Fruit fly (Drosophila melanogaster) whole organism, embryonic: ENCODE results near the gene Wwox.

Source experiments
- Aef1 ChIP-seq: fragments of 200-800 bp; sonication (Bioruptor generic); IDR thresholded peaks from 3 replicates; pipeline ENCODE4 v1.3.6; 2022; ENCODE audit warnings: missing biosample characterization, missing genetic modification characterization
- Awh ChIP-seq: fragments of 200-800 bp; sonication (Bioruptor generic); IDR thresholded peaks from 2 replicates; pipeline ENCODE4, ENCODE4 v1.3.6; 2022; ENCODE audit warnings: missing biosample characterization, missing genetic modification characterization
- CG1024 ChIP-seq: fragments of 200-800 bp; sonication (Bioruptor generic); IDR thresholded peaks from 2 replicates; pipeline ENCODE4 v1.3.6; 2022; ENCODE audit warnings: missing biosample characterization, missing genetic modification characterization
- CG10321 ChIP-seq: fragments of 200-800 bp; sonication (Bioruptor generic); IDR thresholded peaks from 2 replicates; pipeline ENCODE4 v1.3.6; 2022; ENCODE audit warnings: missing biosample characterization, missing genetic modification characterization
- CG11504 ChIP-seq: fragments of 200-800 bp; sonication (Bioruptor generic); optimal IDR thresholded peaks from 3 replicates; lab custom pipeline; 2019; ENCODE audit warnings: missing biosample characterization, mild to moderate bottlenecking, missing genetic modification characterization, moderate library complexity
- CG11695 ChIP-seq: fragments of 200-800 bp; sonication (Bioruptor generic); IDR thresholded peaks from 3 replicates; pipeline ENCODE4 v1.3.6; 2022; ENCODE audit warnings: missing biosample characterization, missing genetic modification characterization
- CG15269 ChIP-seq: fragments of 200-800 bp; sonication (Bioruptor generic); optimal IDR thresholded peaks from 2 replicates; lab custom pipeline; 2018; ENCODE audit warnings: missing biosample characterization, mild to moderate bottlenecking, missing genetic modification characterization, moderate library complexity
- CG15479 ChIP-seq: fragments of 200-800 bp; sonication (Bioruptor generic); optimal IDR thresholded peaks from 3 replicates; lab custom pipeline; 2019; ENCODE audit warnings: missing biosample characterization, mild to moderate bottlenecking, missing genetic modification characterization, moderate library complexity
- CG1792 ChIP-seq: fragments of 200-800 bp; sonication (Bioruptor generic); optimal IDR thresholded peaks from 2 replicates; lab custom pipeline; 2016; ENCODE audit warnings: missing biosample characterization, missing genetic modification characterization
- CG18619 ChIP-seq: fragments of 200-800 bp; sonication (Bioruptor generic); optimal IDR thresholded peaks from 3 replicates; lab custom pipeline; 2017; ENCODE audit warnings: missing biosample characterization, mild to moderate bottlenecking, missing genetic modification characterization
- CG2199 ChIP-seq: fragments of 200-800 bp; sonication (Bioruptor generic); IDR thresholded peaks from 3 replicates; pipeline ENCODE4 v1.3.6; 2022; ENCODE audit warnings: missing biosample characterization, missing genetic modification characterization
- CG31224 ChIP-seq: fragments of 200-800 bp; sonication (Bioruptor generic); IDR thresholded peaks from 2 replicates; pipeline ENCODE4 v1.3.6; 2022; ENCODE audit warnings: missing biosample characterization, missing genetic modification characterization
- CG4707 ChIP-seq: fragments of 200-800 bp; sonication (Bioruptor generic); optimal IDR thresholded peaks from 2 replicates; lab custom pipeline; 2018; ENCODE audit warnings: missing biosample characterization, mild to moderate bottlenecking, missing genetic modification characterization, moderate library complexity
- CG7556 ChIP-seq: fragments of 200-800 bp; sonication (Bioruptor generic); optimal IDR thresholded peaks from 2 replicates; lab custom pipeline; 2017; ENCODE audit warnings: missing biosample characterization, mild to moderate bottlenecking, missing genetic modification characterization
- CG8944 ChIP-seq: fragments of 200-800 bp; sonication (Bioruptor generic); optimal IDR thresholded peaks from 3 replicates; lab custom pipeline; 2016; ENCODE audit warnings: missing biosample characterization, missing genetic modification characterization
- CG9609 ChIP-seq: fragments of 200-800 bp; sonication (Bioruptor generic); optimal IDR thresholded peaks from 3 replicates; lab custom pipeline; 2016; ENCODE audit warnings: missing biosample characterization, missing genetic modification characterization
- CHES-1-like ChIP-seq: fragments of 200-800 bp; sonication (Bioruptor generic); optimal IDR thresholded peaks from 2 replicates; lab custom pipeline; 2016; ENCODE audit warnings: missing biosample characterization, missing genetic modification characterization
- Chrac-16 ChIP-seq: fragments of 200-800 bp; sonication (Bioruptor generic); optimal IDR thresholded peaks from 3 replicates; lab custom pipeline; 2016; ENCODE audit warnings: missing biosample characterization, missing genetic modification characterization
- CoRest ChIP-seq: fragments of 200-800 bp; sonication (Bioruptor generic); optimal IDR thresholded peaks from 3 replicates; lab custom pipeline; 2018; ENCODE audit warnings: missing biosample characterization, mild to moderate bottlenecking, missing genetic modification characterization, moderate library complexity
- Dbx ChIP-seq: fragments of 200-800 bp; sonication (Bioruptor generic); IDR thresholded peaks from 3 replicates; pipeline ENCODE4 v1.3.6; 2022; ENCODE audit warnings: missing biosample characterization, missing genetic modification characterization
- Dek ChIP-seq: fragments of 200-800 bp; sonication (Bioruptor generic); optimal IDR thresholded peaks from 3 replicates; lab custom pipeline; 2019; ENCODE audit warnings: missing biosample characterization, mild to moderate bottlenecking, missing genetic modification characterization, moderate library complexity
- Dp ChIP-seq: fragments of 200-800 bp; sonication (Bioruptor generic); optimal IDR thresholded peaks from 2 replicates; lab custom pipeline; 2018; ENCODE audit warnings: missing biosample characterization, mild to moderate bottlenecking, missing genetic modification characterization, moderate library complexity
- Hey ChIP-seq: fragments of 200-800 bp; sonication (Bioruptor generic); optimal IDR thresholded peaks from 3 replicates; lab custom pipeline; 2018; ENCODE audit warnings: missing biosample characterization, mild to moderate bottlenecking, missing genetic modification characterization
- Hr3 ChIP-seq: fragments of 200-800 bp; sonication (Bioruptor generic); optimal IDR thresholded peaks from 3 replicates; lab custom pipeline; 2016; ENCODE audit warnings: missing biosample characterization, missing genetic modification characterization
- Mad ChIP-seq: fragments of 200-800 bp; sonication (Bioruptor generic); optimal IDR thresholded peaks from 2 replicates; lab custom pipeline; 2016; ENCODE audit warnings: missing biosample characterization, missing genetic modification characterization
- Meics ChIP-seq: fragments of 200-800 bp; sonication (Bioruptor generic); optimal IDR thresholded peaks from 2 replicates; lab custom pipeline; 2017; ENCODE audit warnings: missing biosample characterization, mild to moderate bottlenecking, missing genetic modification characterization
- NFAT ChIP-seq: fragments of 200-800 bp; sonication (Bioruptor generic); IDR thresholded peaks from 2 replicates; pipeline ENCODE4 v1.3.6; 2022; ENCODE audit warnings: missing biosample characterization, missing genetic modification characterization
- Nf-YB ChIP-seq: fragments of 200-800 bp; sonication (Bioruptor generic); optimal IDR thresholded peaks from 3 replicates; lab custom pipeline; 2019; ENCODE audit warnings: missing biosample characterization, mild to moderate bottlenecking, missing genetic modification characterization, moderate library complexity
- Oli ChIP-seq: fragments of 200-800 bp; sonication (Bioruptor generic); optimal IDR thresholded peaks from 2 replicates; lab custom pipeline; 2018; ENCODE audit warnings: missing biosample characterization, mild to moderate bottlenecking, missing genetic modification characterization, moderate library complexity
- Pdp1 ChIP-seq, 2 experiments: fragments of 200-800 bp; sonication (Bioruptor generic); optimal IDR thresholded peaks; 3 replicates each; lab custom pipeline; 2016; ENCODE audit warnings: missing biosample characterization in 2 of 2, missing genetic modification characterization in 2 of 2, mild to moderate bottlenecking in 1 of 2, moderate library complexity in 1 of 2
- al ChIP-seq: fragments of 200-800 bp; sonication (Bioruptor generic); IDR thresholded peaks from 2 replicates; pipeline ENCODE4 v1.3.6; 2022; ENCODE audit warnings: missing biosample characterization, missing genetic modification characterization
- ase ChIP-seq: fragments of 200-800 bp; sonication (Bioruptor generic); IDR thresholded peaks from 3 replicates; pipeline ENCODE4 v1.3.6; 2022; ENCODE audit warnings: missing biosample characterization, missing genetic modification characterization
- ato ChIP-seq: fragments of 200-800 bp; sonication (Bioruptor generic); IDR thresholded peaks from 2 replicates; pipeline ENCODE4 v1.3.6; 2022; ENCODE audit warnings: missing biosample characterization, missing genetic modification characterization; ENCODE audit not compliant: partially characterized antibody
- corto ChIP-seq: fragments of 200-800 bp; sonication (Bioruptor generic); optimal IDR thresholded peaks from 2 replicates; lab custom pipeline; 2016; ENCODE audit warnings: missing biosample characterization, mild to moderate bottlenecking, missing genetic modification characterization, moderate library complexity
- dati ChIP-seq: fragments of 200-800 bp; sonication (Bioruptor generic); IDR thresholded peaks from 2 replicates; pipeline ENCODE4 v1.3.6; 2022; ENCODE audit warnings: missing biosample characterization, missing genetic modification characterization
- ewg ChIP-seq: fragments of 200-800 bp; sonication (Bioruptor generic); optimal IDR thresholded peaks from 3 replicates; lab custom pipeline; 2017; ENCODE audit warnings: mild to moderate bottlenecking, missing biosample characterization, missing genetic modification reagents, missing genetic modification characterization
- hb ChIP-seq: fragments of 200-800 bp; sonication (Bioruptor generic); IDR thresholded peaks from 3 replicates; pipeline ENCODE4 v1.3.6; 2022; ENCODE audit warnings: missing biosample characterization, missing genetic modification characterization; ENCODE audit not compliant: partially characterized antibody
- her ChIP-seq: fragments of 200-800 bp; sonication (Bioruptor generic); optimal IDR thresholded peaks from 2 replicates; lab custom pipeline; 2016; ENCODE audit warnings: missing biosample characterization, missing genetic modification characterization
- kah ChIP-seq: fragments of 200-800 bp; sonication (Bioruptor generic); optimal IDR thresholded peaks from 2 replicates; lab custom pipeline; 2018; ENCODE audit warnings: missing biosample characterization, mild to moderate bottlenecking, missing genetic modification characterization
- nau ChIP-seq: fragments of 200-800 bp; sonication (Bioruptor generic); optimal IDR thresholded peaks from 3 replicates; lab custom pipeline; 2017; ENCODE audit warnings: missing biosample characterization, mild to moderate bottlenecking, missing genetic modification characterization, missing genetic modification reagents
- otp ChIP-seq: fragments of 200-800 bp; sonication (Bioruptor generic); IDR thresholded peaks from 3 replicates; pipeline ENCODE4, ENCODE4 v1.3.6; 2022; ENCODE audit warnings: missing biosample characterization, missing genetic modification characterization
- pnt ChIP-seq: fragments of 200-800 bp; sonication (Bioruptor generic); optimal IDR thresholded peaks from 3 replicates; lab custom pipeline; 2016; ENCODE audit warnings: missing biosample characterization, missing genetic modification characterization
- rib ChIP-seq: fragments of 200-800 bp; sonication (Bioruptor generic); IDR thresholded peaks from 2 replicates; pipeline ENCODE4 v1.3.6; 2022; ENCODE audit warnings: missing biosample characterization, missing genetic modification characterization
- run ChIP-seq: fragments of 200-800 bp; sonication (Bioruptor generic); optimal IDR thresholded peaks from 3 replicates; lab custom pipeline; 2018; ENCODE audit warnings: missing biosample characterization, mild to moderate bottlenecking, missing genetic modification characterization
- sima ChIP-seq: fragments of 200-800 bp; sonication (Bioruptor generic); optimal IDR thresholded peaks from 2 replicates; lab custom pipeline; 2016; ENCODE audit warnings: missing biosample characterization, missing genetic modification characterization
- tap ChIP-seq: fragments of 200-800 bp; optimal IDR thresholded peaks from 3 replicates; lab custom pipeline; 2019; ENCODE audit warnings: missing biosample characterization, mild to moderate bottlenecking, missing genetic modification characterization, moderate library complexity
- unpg ChIP-seq: fragments of 200-800 bp; sonication (Bioruptor generic); optimal IDR thresholded peaks from 3 replicates; lab custom pipeline; 2018; ENCODE audit warnings: missing biosample characterization, mild to moderate bottlenecking, missing genetic modification characterization, moderate library complexity
- vnd ChIP-seq: fragments of 200-800 bp; sonication (Bioruptor generic); IDR thresholded peaks from 3 replicates; pipeline ENCODE4 v1.3.6; 2022; ENCODE audit warnings: missing biosample characterization, missing genetic modification characterization; ENCODE audit not compliant: partially characterized antibody
- zfh2 ChIP-seq: fragments of 200-800 bp; sonication (Bioruptor generic); optimal IDR thresholded peaks from 2 replicates; lab custom pipeline; 2016; ENCODE audit warnings: missing biosample characterization, missing genetic modification characterization

Wwox gene

DNA sequence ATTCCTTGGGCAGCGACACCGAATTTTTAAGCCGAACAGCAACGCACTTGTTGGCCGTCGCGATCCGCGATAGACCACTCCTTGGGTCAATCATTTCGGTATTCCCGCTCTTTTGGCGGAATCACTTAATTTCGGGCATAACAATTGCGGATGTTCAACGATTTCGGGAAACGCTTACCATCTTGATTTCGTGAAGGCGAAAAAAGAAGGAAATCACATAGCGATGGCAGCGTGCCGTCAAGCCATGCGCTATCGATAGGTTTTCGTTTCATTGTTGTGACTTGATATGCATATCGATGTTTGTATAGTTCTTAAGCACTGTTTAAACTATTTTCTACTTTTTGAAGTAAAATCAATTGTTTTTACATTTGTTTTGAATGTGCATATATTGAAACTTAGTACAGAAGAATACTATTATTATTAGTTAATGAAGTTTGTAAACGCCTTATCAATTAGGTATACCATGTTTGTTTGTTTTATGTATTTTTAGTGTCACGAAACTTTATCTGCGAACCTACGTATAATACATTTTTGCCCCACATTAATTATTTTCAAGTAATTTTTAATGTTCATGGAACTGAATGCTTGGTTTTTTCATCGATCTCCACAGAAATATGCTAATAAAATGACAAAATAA, 38.7 kb upstream of the Wwox start, which contains the start of gene RpL36A (continued):
- TF ChIP-seq CoRest (tag; lab: Kevin White, UChicago): peak; percentile 55
- no peak for TF ChIP-seq corto (GFP tag; lab: Kevin White, UChicago)
- TF ChIP-seq vnd (GFP tag; lab: Robert Waterston, UW): peak; percentile 83
- TF ChIP-seq CG1024: no peak
- no peak for TF ChIP-seq sima (GFP tag; lab: Kevin White, UChicago)
- no peak for TF ChIP-seq Hey
- no peak for TF ChIP-seq CG7556 (GFP tag; lab: Kevin White, UChicago)
- TF ChIP-seq CG4707 (GFP tag; lab: Kevin White, UChicago): peak; percentile 61
- TF ChIP-seq CG15269: no peak
- TF ChIP-seq ewg (GFP tag; lab: Kevin White, UChicago): no peak
- TF ChIP-seq CG31224 (GFP tag; lab: Robert Waterston, UW): peak; percentile 20; the same call in 1 of the 2 replicates
- TF ChIP-seq CG1792 (GFP tag; lab: Kevin White, UChicago): no peak
- TF ChIP-seq ase (GFP tag; lab: Robert Waterston, UW): 0 out of 3 replicates have a peak, but pooled peaks have one; percentile 33
- 0 out of 3 replicates have a peak, but pooled peaks have one; percentile 63 for TF ChIP-seq CG2199 (GFP tag; lab: Robert Waterston, UW)
- TF ChIP-seq pnt: no peak
- no peak for TF ChIP-seq CG10321
- peak; percentile 68 for TF ChIP-seq her
- peak; percentile 60 for TF ChIP-seq Dek (tag; lab: Kevin White, UChicago)
- peak; percentile 43 for TF ChIP-seq CG8944 (GFP tag; lab: Kevin White, UChicago)
- peak; percentile 47 for TF ChIP-seq zfh2
- no peak for TF ChIP-seq Mad (GFP tag; lab: Kevin White, UChicago)
- TF ChIP-seq tap: no peak
- TF ChIP-seq Hr3 (GFP tag; lab: Kevin White, UChicago): no peak
- TF ChIP-seq nau (GFP tag; lab: Kevin White, UChicago): no peak
- no peak for TF ChIP-seq Pdp1 (GFP tag; optimal IDR thresholded peaks at IDR 0.05; lab: Kevin White, UChicago)
- TF ChIP-seq Oli: no peak
- peak; percentile 22 for TF ChIP-seq Dp (GFP tag; lab: Kevin White, UChicago)
- TF ChIP-seq otp (GFP tag; lab: Robert Waterston, UW): no peak
- peak; percentile 82 for TF ChIP-seq NFAT (GFP tag; lab: Robert Waterston, UW)
- peak; percentile 53; the same call in 1 of the 2 replicates for TF ChIP-seq Awh (GFP tag; lab: Robert Waterston, UW)
- peak; percentile 70 for TF ChIP-seq Meics (GFP tag; lab: Kevin White, UChicago)
- no peak for TF ChIP-seq CG11504 (tag; lab: Kevin White, UChicago)
- TF ChIP-seq Dbx (GFP tag; lab: Robert Waterston, UW): peak; percentile 67; the same call in 2 of the 3 replicates
- peak; percentile 44 for TF ChIP-seq kah (GFP tag; lab: Kevin White, UChicago)
- no peak for TF ChIP-seq rib (GFP tag; lab: Robert Waterston, UW)
- 0 out of 3 replicates have a peak, but pooled peaks have one; percentile 25 for TF ChIP-seq Aef1 (GFP tag; lab: Robert Waterston, UW)
- peak; percentile 41 for TF ChIP-seq Chrac-16 (GFP tag; lab: Kevin White, UChicago)
- TF ChIP-seq Nf-YB (GFP tag; lab: Kevin White, UChicago): peak; percentile 25
- TF ChIP-seq CG15479 (GFP tag; lab: Kevin White, UChicago): no peak
- TF ChIP-seq CHES-1-like (GFP tag; lab: Kevin White, UChicago): peak; percentile 59
- TF ChIP-seq unpg (GFP tag; lab: Kevin White, UChicago): peak; percentile 64
- TF ChIP-seq dati (GFP tag; lab: Robert Waterston, UW): no peak
- no peak for TF ChIP-seq run
- TF ChIP-seq CG11695 (GFP tag; lab: Robert Waterston, UW): no peak; the same call in 2 of the 3 replicates
- TF ChIP-seq hb (GFP tag; lab: Robert Waterston, UW): peak; percentile 84
- peak; percentile 70 for TF ChIP-seq CG18619 (GFP tag; lab: Kevin White, UChicago)
- TF ChIP-seq al: 0 out of 2 replicates have a peak, but pooled peaks have one; percentile 23
- TF ChIP-seq CG9609 (GFP tag; lab: Kevin White, UChicago): peak; percentile 44
- TF ChIP-seq ato: peak; percentile 91
